Worm (Caenorhabditis elegans): Measurements from ENCODE around the gene hsp-43.

hsp-43 gene

DNA sequence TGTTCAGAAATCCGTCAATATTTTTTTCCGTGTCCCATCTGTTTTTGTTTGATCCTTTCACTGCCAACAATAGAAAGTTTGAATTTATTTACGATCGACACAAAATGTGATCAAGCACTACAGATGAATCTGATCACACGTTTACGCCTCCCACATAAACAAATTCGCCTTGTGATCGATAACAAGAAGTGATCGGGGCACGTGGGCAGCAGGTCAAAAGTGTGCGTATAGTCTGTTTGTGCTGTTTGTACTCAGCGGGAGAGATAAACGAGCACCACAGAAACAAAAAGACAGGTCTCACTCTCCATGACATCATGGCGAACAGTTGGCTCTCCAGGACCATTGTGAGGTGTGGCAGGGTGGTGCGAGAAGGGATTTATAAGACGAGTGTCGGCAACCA, 20.2 kb upstream of the hsp-43 start (continued):
- peak in 2 of 3 experiments; percentile 3 to 26 for TF ChIP-seq ceh-82 (tag; optimal IDR thresholded peaks at IDR 0.05)
- TF ChIP-seq elt-2 (tag; optimal IDR thresholded peaks at IDR 0.05), result peak; percentile 92
- no peak for TF ChIP-seq vab-15 (tag; optimal IDR thresholded peaks at IDR 0.05)
- TF ChIP-seq nhr-71 (tag; optimal IDR thresholded peaks at IDR 0.05), result peak; percentile 98
- TF ChIP-seq fos-1 (tag; optimal IDR thresholded peaks at IDR 0.05), result peak; percentile 19
- no peak for TF ChIP-seq ceh-63 (GFP tag; optimal IDR thresholded peaks at IDR 0.05)
- peak; percentile 78 for TF ChIP-seq grh-1 (GFP tag; IDR thresholded peaks at IDR 0.05)
- TF ChIP-seq swsn-7 (tag; optimal IDR thresholded peaks at IDR 0.05), result peak; percentile 69
- no peak for TF ChIP-seq sptf-1 (tag; optimal IDR thresholded peaks at IDR 0.05)
- no peak for TF ChIP-seq fkh-10 (GFP tag; optimal IDR thresholded peaks at IDR 0.05)
- no peak for TF ChIP-seq fkh-4 (tag; optimal IDR thresholded peaks at IDR 0.05; ENCODE audit: borderline replicate concordance)
- TF ChIP-seq lin-15B (tag; optimal IDR thresholded peaks at IDR 0.05), result no peak
- peak; percentile 3 for TF ChIP-seq zip-4 (GFP tag; optimal IDR thresholded peaks at IDR 0.05)
- peak; percentile 57 for TF ChIP-seq mep-1 (tag; optimal IDR thresholded peaks at IDR 0.05)
- TF ChIP-seq snu-23 (GFP tag; optimal IDR thresholded peaks at IDR 0.05), result peak; percentile 89
- peak; percentile 54 for TF ChIP-seq pag-3 (tag; optimal IDR thresholded peaks at IDR 0.05; ENCODE audit: borderline replicate concordance, insufficient read depth)
- peak; percentile 94 for TF ChIP-seq rnt-1 (tag; optimal IDR thresholded peaks at IDR 0.05)
- TF ChIP-seq zag-1 (tag; optimal IDR thresholded peaks at IDR 0.05), result no peak
- TF ChIP-seq efl-3 (GFP tag; optimal IDR thresholded peaks at IDR 0.05), result no peak
- TF ChIP-seq ztf-4 (tag; optimal IDR thresholded peaks at IDR 0.05), result peak; percentile 92
- TF ChIP-seq irx-1 (tag; optimal IDR thresholded peaks at IDR 0.05), result peak; percentile 61
- TF ChIP-seq lin-14 (GFP tag; optimal IDR thresholded peaks at IDR 0.05), result peak; percentile 96
- TF ChIP-seq nhr-77 (tag; optimal IDR thresholded peaks at IDR 0.05), result no peak
- TF ChIP-seq snpc-4 (tag; optimal IDR thresholded peaks at IDR 0.05), result no peak
- TF ChIP-seq xbp-1 (tag; optimal IDR thresholded peaks at IDR 0.05), result peak; percentile 68
- TF ChIP-seq sox-4 (tag; optimal IDR thresholded peaks at IDR 0.05), result no peak
- no peak for TF ChIP-seq hpl-2 (GFP tag; optimal IDR thresholded peaks at IDR 0.05)
- peak; percentile 72 to 78 for TF ChIP-seq lsy-2 (tag; optimal IDR thresholded peaks at IDR 0.05)
- TF ChIP-seq alr-1 (tag; optimal IDR thresholded peaks at IDR 0.05; ENCODE audit: borderline replicate concordance), result no peak
- peak; percentile 74 for TF ChIP-seq dsc-1 (tag; optimal IDR thresholded peaks at IDR 0.05)
- peak; percentile 98 for TF ChIP-seq blmp-1 (tag; optimal IDR thresholded peaks at IDR 0.05)
- TF ChIP-seq C04F5.9 (tag; optimal IDR thresholded peaks at IDR 0.05), result no peak
- no peak for TF ChIP-seq pqm-1 (tag; optimal IDR thresholded peaks at IDR 0.05)
- TF ChIP-seq aha-1 (tag; optimal IDR thresholded peaks at IDR 0.05), result no peak
- no peak for TF ChIP-seq hlh-4 (tag; optimal IDR thresholded peaks at IDR 0.05)
- no peak for TF ChIP-seq egl-13 (tag; optimal IDR thresholded peaks at IDR 0.05)
- peak; percentile 65 for TF ChIP-seq lir-3 (tag; optimal IDR thresholded peaks at IDR 0.05; ENCODE audit: poor library complexity)
- peak; percentile 95 for TF ChIP-seq unc-130 (tag; optimal IDR thresholded peaks at IDR 0.05)
- no peak for TF ChIP-seq F16B12.6 (tag; optimal IDR thresholded peaks at IDR 0.05)
- peak; percentile 74 for TF ChIP-seq ama-1 (optimal IDR thresholded peaks at IDR 0.05)
- no peak for TF ChIP-seq nhr-84 (tag; optimal IDR thresholded peaks at IDR 0.05)
- TF ChIP-seq nhr-19 (GFP tag; conservative IDR thresholded peaks at IDR 0.05), result peak; percentile 93
- no peak for TF ChIP-seq nhr-12 (tag; optimal IDR thresholded peaks at IDR 0.05)
- TF ChIP-seq Y116A8C.19 (tag; optimal IDR thresholded peaks at IDR 0.05; ENCODE audit: borderline replicate concordance), result no peak
- no peak for TF ChIP-seq fkh-8 (tag; optimal IDR thresholded peaks at IDR 0.05)
- TF ChIP-seq ceh-8 (GFP tag; optimal IDR thresholded peaks at IDR 0.05), result no peak
- no peak for TF ChIP-seq C34B4.2 (tag; optimal IDR thresholded peaks at IDR 0.05)
- TF ChIP-seq ceh-88 (GFP tag; IDR thresholded peaks at IDR 0.05), result peak; percentile 33; the same call in 1 of the 2 replicates
- TF ChIP-seq nhr-237 (tag; optimal IDR thresholded peaks at IDR 0.05), result no peak
- TF ChIP-seq jun-1 (tag; optimal IDR thresholded peaks at IDR 0.05), result peak; percentile 15
- no peak for TF ChIP-seq ztf-11 (tag; optimal IDR thresholded peaks at IDR 0.05)
- peak; percentile 89 for TF ChIP-seq nhr-11 (tag; optimal IDR thresholded peaks at IDR 0.05)
- peak; percentile 58 for TF ChIP-seq lin-13 (GFP tag; optimal IDR thresholded peaks at IDR 0.05)
- no peak for TF ChIP-seq unc-30 (tag; optimal IDR thresholded peaks at IDR 0.05)

Measured in whole organism, L1 larva.